Fruit fly (Drosophila melanogaster) whole organism, embryonic: ENCODE measurements around the gene Sec20.

ENCODE experiments used
- BEAF-32 ChIP-seq: fragments of 200-800 bp; sonication (Bioruptor generic); optimal IDR thresholded peaks from 3 replicates; lab custom pipeline; 2017; ENCODE audit warnings: missing biosample characterization, missing genetic modification characterization, mild to moderate bottlenecking, moderate library complexity, missing genetic modification reagents
- CG1024 ChIP-seq: fragments of 200-800 bp; sonication (Bioruptor generic); IDR thresholded peaks from 2 replicates; pipeline ENCODE4 v1.3.6; 2022; ENCODE audit warnings: missing biosample characterization, missing genetic modification characterization
- CG10274 ChIP-seq: fragments of 200-800 bp; sonication (Bioruptor generic); optimal IDR thresholded peaks from 3 replicates; lab custom pipeline; 2017; ENCODE audit warnings: missing biosample characterization, mild to moderate bottlenecking, missing genetic modification characterization
- CG11247 ChIP-seq: fragments of 200-800 bp; sonication (Bioruptor generic); IDR thresholded peaks from 2 replicates; pipeline ENCODE4 v1.3.6; 2022; ENCODE audit warnings: missing biosample characterization, missing genetic modification characterization
- CG11560 ChIP-seq: fragments of 200-800 bp; sonication (Bioruptor generic); IDR thresholded peaks from 3 replicates; pipeline ENCODE4 v1.3.6; 2022; ENCODE audit warnings: missing biosample characterization, missing genetic modification characterization
- CG13287 ChIP-seq: fragments of 200-800 bp; sonication (Bioruptor generic); IDR thresholded peaks from 2 replicates; pipeline ENCODE4 v1.3.6; 2022; ENCODE audit warnings: missing biosample characterization, missing genetic modification characterization; ENCODE audit not compliant: partially characterized antibody
- CG13296 ChIP-seq: fragments of 200-800 bp; sonication (Bioruptor generic); optimal IDR thresholded peaks from 3 replicates; lab custom pipeline; 2018; ENCODE audit warnings: missing biosample characterization, mild to moderate bottlenecking, missing genetic modification characterization
- CG16815 ChIP-seq: fragments of 200-800 bp; sonication (Bioruptor generic); optimal IDR thresholded peaks from 3 replicates; lab custom pipeline; 2017; ENCODE audit warnings: missing biosample characterization, mild to moderate bottlenecking, missing genetic modification characterization
- CG18011 ChIP-seq: fragments of 200-800 bp; sonication (Bioruptor generic); optimal IDR thresholded peaks from 2 replicates; lab custom pipeline; 2017; ENCODE audit warnings: missing biosample characterization, missing genetic modification characterization, mild to moderate bottlenecking, moderate library complexity, missing genotype
- CG2202 ChIP-seq: fragments of 200-800 bp; sonication (Bioruptor generic); optimal IDR thresholded peaks from 2 replicates; lab custom pipeline; 2018; ENCODE audit warnings: missing biosample characterization, mild to moderate bottlenecking, missing genetic modification characterization
- CG2678 ChIP-seq: fragments of 200-800 bp; sonication (Bioruptor generic); optimal IDR thresholded peaks from 3 replicates; lab custom pipeline; 2019; ENCODE audit warnings: missing biosample characterization, mild to moderate bottlenecking, missing genetic modification characterization, moderate library complexity
- CG31388 ChIP-seq: fragments of 200-800 bp; sonication (Bioruptor generic); optimal IDR thresholded peaks from 2 replicates; lab custom pipeline; 2016; ENCODE audit warnings: missing biosample characterization, missing genetic modification characterization
- CG34376 ChIP-seq: fragments of 200-800 bp; sonication (Bioruptor generic); optimal IDR thresholded peaks from 2 replicates; lab custom pipeline; 2018; ENCODE audit warnings: missing biosample characterization, mild to moderate bottlenecking, missing genetic modification characterization
- CG3726 ChIP-seq: fragments of 200-800 bp; sonication (Bioruptor generic); IDR thresholded peaks from 3 replicates; pipeline ENCODE4, ENCODE4 v1.3.6; 2022; ENCODE audit warnings: missing biosample characterization, missing genetic modification characterization
- CG6272 ChIP-seq: fragments of 200-800 bp; sonication (Bioruptor generic); IDR thresholded peaks from 2 replicates; pipeline ENCODE4 v1.3.6; 2022; ENCODE audit warnings: missing biosample characterization, missing genetic modification characterization
- CG6654 ChIP-seq: fragments of 200-800 bp; sonication (Bioruptor generic); optimal IDR thresholded peaks from 2 replicates; lab custom pipeline; 2017; ENCODE audit warnings: missing biosample characterization, mild to moderate bottlenecking, missing genetic modification characterization
- CG6813 ChIP-seq: fragments of 200-800 bp; sonication (Bioruptor generic); optimal IDR thresholded peaks from 2 replicates; lab custom pipeline; 2017; ENCODE audit warnings: missing biosample characterization, missing genetic modification characterization, mild to moderate bottlenecking, moderate library complexity, missing genetic modification reagents
- CG7372 ChIP-seq: fragments of 200-800 bp; sonication (Bioruptor generic); IDR thresholded peaks from 2 replicates; pipeline ENCODE4 v1.3.6; 2022; ENCODE audit warnings: missing biosample characterization, missing genetic modification characterization
- CG7745 ChIP-seq: fragments of 200-800 bp; sonication (Bioruptor generic); optimal IDR thresholded peaks from 2 replicates; lab custom pipeline; 2018; ENCODE audit warnings: missing biosample characterization, mild to moderate bottlenecking, missing genetic modification characterization, moderate library complexity
- CG8478 ChIP-seq: fragments of >200 bp; optimal IDR thresholded peaks from 2 replicates; lab custom pipeline; 2018
- D ChIP-seq, 2 experiments: fragments of 200-800 bp in 1 of 2; fragments of >200 bp in 1 of 2; sonication (Bioruptor generic) in 1 of 2; optimal IDR thresholded peaks; 2 replicates in 1 of 2; 3 replicates in 1 of 2; lab custom pipeline; 2017; ENCODE audit warnings: mild to moderate bottlenecking in 1 of 2, missing biosample characterization in 1 of 2, missing genetic modification characterization in 1 of 2, missing genetic modification reagents in 1 of 2
- Dip2 ChIP-seq: fragments of 200-800 bp; sonication (Bioruptor generic); IDR thresholded peaks from 2 replicates; pipeline ENCODE4 v1.3.6; 2022; ENCODE audit warnings: missing biosample characterization, missing genetic modification characterization
- Eip74EF ChIP-seq, 2 experiments: fragments of 200-800 bp in 1 of 2; fragments of >200 bp in 1 of 2; sonication (Bioruptor generic) in 1 of 2; optimal IDR thresholded peaks; 2 replicates each; lab custom pipeline; 2017 to 2019; ENCODE audit warnings: missing biosample characterization in 2 of 2, missing genetic modification characterization in 2 of 2, mild to moderate bottlenecking in 1 of 2, moderate library complexity in 1 of 2
- Gug ChIP-seq: fragments of 200-800 bp; sonication (Bioruptor generic); IDR thresholded peaks from 4 replicates; pipeline ENCODE4 v1.3.6; 2022; ENCODE audit warnings: missing biosample characterization, missing genetic modification characterization
- HHEX ChIP-seq: fragments of 200-800 bp; sonication (Bioruptor generic); optimal IDR thresholded peaks from 3 replicates; lab custom pipeline; 2017; ENCODE audit warnings: missing biosample characterization, mild to moderate bottlenecking, missing genetic modification characterization, missing genetic modification reagents
- Hand ChIP-seq: fragments of 200-800 bp; sonication (Bioruptor generic); optimal IDR thresholded peaks from 2 replicates; lab custom pipeline; 2017; ENCODE audit warnings: mild to moderate bottlenecking, missing biosample characterization, missing genetic modification reagents, missing genetic modification characterization
- Hsf ChIP-seq: fragments of 200-800 bp; sonication (Bioruptor generic); optimal IDR thresholded peaks from 3 replicates; lab custom pipeline; 2016; ENCODE audit warnings: missing biosample characterization, missing genetic modification characterization
- Sry-β ChIP-seq: fragments of 200-800 bp; sonication (Bioruptor generic); optimal IDR thresholded peaks from 2 replicates; lab custom pipeline; 2018; ENCODE audit warnings: missing biosample characterization, mild to moderate bottlenecking, missing genetic modification characterization, moderate library complexity
- Ssrp ChIP-seq: fragments of 200-800 bp; sonication (Bioruptor generic); optimal IDR thresholded peaks from 2 replicates; lab custom pipeline; 2018; ENCODE audit warnings: missing biosample characterization, mild to moderate bottlenecking, missing genetic modification characterization, moderate library complexity
- Stat92E ChIP-seq, 3 experiments: fragments of >200 bp in 2 of 3; fragments of 200-800 bp in 1 of 3; sonication (Bioruptor generic) in 1 of 3; optimal IDR thresholded peaks; 2 replicates each; lab custom pipeline; 2017 to 2019; ENCODE audit warnings: missing biosample characterization in 3 of 3, missing genetic modification characterization in 3 of 3, mild to moderate bottlenecking in 1 of 3, moderate library complexity in 1 of 3
- Vsx1 ChIP-seq: fragments of 200-800 bp; sonication (Bioruptor generic); optimal IDR thresholded peaks from 2 replicates; lab custom pipeline; 2017; ENCODE audit warnings: missing biosample characterization, mild to moderate bottlenecking, missing genetic modification characterization, missing genetic modification reagents
- YL-1 ChIP-seq: fragments of 200-800 bp; sonication (Bioruptor generic); optimal IDR thresholded peaks from 3 replicates; lab custom pipeline; 2017; ENCODE audit warnings: missing biosample characterization, mild to moderate bottlenecking, missing genetic modification characterization
- chinmo ChIP-seq: fragments of 200-800 bp; sonication (Bioruptor generic); IDR thresholded peaks from 4 replicates; pipeline ENCODE4 v1.3.6; 2022; ENCODE audit warnings: missing biosample characterization, missing genetic modification characterization; ENCODE audit not compliant: partially characterized antibody
- cwo ChIP-seq: fragments of 200-800 bp; sonication (Bioruptor generic); optimal IDR thresholded peaks from 3 replicates; lab custom pipeline; 2017; ENCODE audit warnings: missing biosample characterization, missing genetic modification characterization, mild to moderate bottlenecking, moderate library complexity, missing genetic modification reagents
- dmrt99B ChIP-seq: fragments of 200-800 bp; sonication (Bioruptor generic); optimal IDR thresholded peaks from 2 replicates; lab custom pipeline; 2018; ENCODE audit warnings: missing biosample characterization, mild to moderate bottlenecking, missing genetic modification characterization, moderate library complexity
- eyg ChIP-seq: fragments of 200-800 bp; sonication (Bioruptor generic); optimal IDR thresholded peaks from 3 replicates; lab custom pipeline; 2016; ENCODE audit warnings: missing biosample characterization, missing genetic modification characterization
- gro ChIP-seq: fragments of 200-800 bp; sonication (Bioruptor generic); optimal IDR thresholded peaks from 2 replicates; lab custom pipeline; 2016; ENCODE audit warnings: missing biosample characterization, missing genetic modification characterization
- gsb-n ChIP-seq: fragments of 200-800 bp; sonication (Bioruptor generic); optimal IDR thresholded peaks from 3 replicates; lab custom pipeline; 2018; ENCODE audit warnings: missing biosample characterization, mild to moderate bottlenecking, missing genetic modification characterization
- insv ChIP-seq, 2 experiments: fragments of 200-800 bp; sonication (Bioruptor generic); optimal IDR thresholded peaks; 3 replicates each; lab custom pipeline; 2016 to 2018; ENCODE audit warnings: missing biosample characterization in 2 of 2, missing genetic modification characterization in 2 of 2
- jigr1 ChIP-seq: fragments of 200-800 bp; sonication (Bioruptor generic); IDR thresholded peaks from 3 replicates; pipeline ENCODE4 v1.3.6; 2022; ENCODE audit warnings: missing biosample characterization, missing genetic modification characterization
- knrl ChIP-seq: fragments of 200-800 bp; sonication (Bioruptor generic); IDR thresholded peaks from 3 replicates; pipeline ENCODE4 v1.3.6; 2022; ENCODE audit warnings: missing biosample characterization, missing genetic modification characterization; ENCODE audit not compliant: partially characterized antibody
- lbe ChIP-seq: fragments of 200-800 bp; sonication (Bioruptor generic); optimal IDR thresholded peaks from 2 replicates; lab custom pipeline; 2016; ENCODE audit warnings: missing biosample characterization, mild to moderate bottlenecking, missing genetic modification characterization
- lilli ChIP-seq: fragments of 200-800 bp; sonication (Bioruptor generic); optimal IDR thresholded peaks from 3 replicates; lab custom pipeline; 2016; ENCODE audit warnings: missing biosample characterization, missing genetic modification characterization
- onecut ChIP-seq: fragments of 200-800 bp; sonication (Bioruptor generic); IDR thresholded peaks from 2 replicates; pipeline ENCODE4 v1.3.6; 2022; ENCODE audit warnings: missing biosample characterization, missing genetic modification characterization
- otp ChIP-seq: fragments of 200-800 bp; sonication (Bioruptor generic); IDR thresholded peaks from 3 replicates; pipeline ENCODE4, ENCODE4 v1.3.6; 2022; ENCODE audit warnings: missing biosample characterization, missing genetic modification characterization
- pzg ChIP-seq: fragments of 200-800 bp; sonication (Bioruptor generic); optimal IDR thresholded peaks from 3 replicates; lab custom pipeline; 2018; ENCODE audit warnings: missing biosample characterization, mild to moderate bottlenecking, missing genetic modification characterization, moderate library complexity
- stwl ChIP-seq: fragments of 200-800 bp; sonication (Bioruptor generic); optimal IDR thresholded peaks from 3 replicates; lab custom pipeline; 2018; ENCODE audit warnings: missing biosample characterization, mild to moderate bottlenecking, missing genetic modification characterization, moderate library complexity
- tap ChIP-seq: fragments of 200-800 bp; optimal IDR thresholded peaks from 3 replicates; lab custom pipeline; 2019; ENCODE audit warnings: missing biosample characterization, mild to moderate bottlenecking, missing genetic modification characterization, moderate library complexity
- zfh2 ChIP-seq: fragments of 200-800 bp; sonication (Bioruptor generic); optimal IDR thresholded peaks from 2 replicates; lab custom pipeline; 2016; ENCODE audit warnings: missing biosample characterization, missing genetic modification characterization

Gene Sec20

DNA sequence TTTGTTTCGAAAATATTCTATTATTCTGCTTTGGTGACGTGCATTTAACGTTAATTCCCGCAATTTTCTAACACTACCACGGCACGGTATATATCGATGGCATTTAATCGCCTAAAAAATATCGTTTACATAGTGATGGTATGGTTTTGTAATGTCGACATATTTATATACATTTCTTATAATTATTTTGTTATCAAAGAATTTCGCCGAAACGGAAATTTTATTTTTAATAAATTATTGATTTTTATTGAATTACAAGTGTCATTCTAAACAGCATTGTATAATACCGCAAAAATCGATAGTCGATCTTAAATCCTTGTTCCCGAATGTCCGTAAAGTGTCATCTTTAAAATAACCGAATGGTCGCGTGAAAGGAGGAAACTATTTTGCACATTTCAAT is at the start of gene Sec20, which contains the start of gene dgrn (continued):
- TF ChIP-seq Hand (GFP tag; lab: Kevin White, UChicago) (no peak), CG7372 (GFP tag; lab: Robert Waterston, UW) (no peak), CG13287 (GFP tag; lab: Robert Waterston, UW) (peak; percentile 95), pzg (GFP tag; lab: Kevin White, UChicago) (peak; percentile 77), CG13296 (GFP tag; lab: Kevin White, UChicago) (peak; percentile 38), Vsx1 (GFP tag; lab: Kevin White, UChicago) (no peak), onecut (GFP tag; lab: Robert Waterston, UW) (peak; percentile 41), CG31388 (no peak), CG11247 (peak; percentile 74), CG2202 (tag; lab: Kevin White, UChicago) (peak; percentile 37), eyg (no peak), CG2678 (tag; lab: Kevin White, UChicago) (no peak), CG8478 (lab: Kevin White, UChicago) (no peak), YL-1 (peak; percentile 91), Dip2 (GFP tag; lab: Robert Waterston, UW) (no peak), jigr1 (no peak), CG10274 (GFP tag; lab: Kevin White, UChicago) (no peak), CG6654 (GFP tag; lab: Kevin White, UChicago) (no peak), knrl (peak; percentile 97), zfh2 (peak; percentile 55), otp (no peak), D (optimal IDR thresholded peaks at IDR 0.05; lab: Kevin White, UChicago) (no peak), D (GFP tag; optimal IDR thresholded peaks at IDR 0.05; lab: Kevin White, UChicago) (peak; percentile 24), CG11560 (tag; lab: Robert Waterston, UW) (no peak), CG18011 (no peak), BEAF-32 (GFP tag; lab: Kevin White, UChicago) (peak; percentile 96), stwl (tag; lab: Kevin White, UChicago) (peak; percentile 90), CG34376 (GFP tag; lab: Kevin White, UChicago) (peak; percentile 1), CG1024 (GFP tag; lab: Robert Waterston, UW) (no peak), chinmo (GFP tag; lab: Robert Waterston, UW) (peak; percentile 85; the same call in 3 of the 4 replicates), CG3726 (GFP tag; lab: Robert Waterston, UW) (no peak), CG7745 (tag; lab: Kevin White, UChicago) (no peak), lbe (GFP tag; lab: Kevin White, UChicago) (peak; percentile 83), lilli (GFP tag; lab: Kevin White, UChicago) (peak; percentile 76), Gug (GFP tag; lab: Robert Waterston, UW) (peak; percentile 52; the same call in 2 of the 4 replicates), gro (peak; percentile 6), Stat92E (GFP tag; optimal IDR thresholded peaks at IDR 0.05; lab: Kevin White, UChicago) (peak in 1 of 3 experiments; percentile 69), gsb-n (tag; lab: Kevin White, UChicago) (no peak), CG6272 (GFP tag; lab: Robert Waterston, UW) (peak; percentile 73), CG6813 (GFP tag; lab: Kevin White, UChicago) (no peak), cwo (peak; percentile 31), Hsf (GFP tag; lab: Kevin White, UChicago) (peak; percentile 64), tap (tag; lab: Kevin White, UChicago) (no peak), Ssrp (peak; percentile 59), Sry-β (no peak), CG16815 (GFP tag; lab: Kevin White, UChicago) (peak; percentile 35), dmrt99B (tag; lab: Kevin White, UChicago) (no peak), Eip74EF (GFP tag; optimal IDR thresholded peaks at IDR 0.05; lab: Kevin White, UChicago) (no peak), insv (GFP tag; optimal IDR thresholded peaks at IDR 0.05; lab: Kevin White, UChicago) (peak in 1 of 2 experiments; percentile 44), HHEX (GFP tag; lab: Kevin White, UChicago) (peak; percentile 7)
